Fruit fly (Drosophila melanogaster) whole organism, embryonic: ENCODE measurements around the gene shi.

Experiments
- Adf1 ChIP-seq: fragments of 200-800 bp; sonication (Bioruptor generic); IDR thresholded peaks from 2 replicates; pipeline ENCODE4 v1.3.6; 2022; ENCODE audit warnings: missing biosample characterization, missing genetic modification characterization
- Atf-2 ChIP-seq: fragments of 200-800 bp; sonication (Bioruptor generic); optimal IDR thresholded peaks from 2 replicates; lab custom pipeline; 2016; ENCODE audit warnings: missing biosample characterization, missing genetic modification characterization
- CG10267 ChIP-seq: fragments of 200-800 bp; sonication (Bioruptor generic); optimal IDR thresholded peaks from 2 replicates; lab custom pipeline; 2018; ENCODE audit warnings: missing biosample characterization, mild to moderate bottlenecking, missing genetic modification characterization, moderate library complexity
- CG11247 ChIP-seq: fragments of 200-800 bp; sonication (Bioruptor generic); IDR thresholded peaks from 2 replicates; pipeline ENCODE4 v1.3.6; 2022; ENCODE audit warnings: missing biosample characterization, missing genetic modification characterization
- CG12071 ChIP-seq: fragments of 200-800 bp; sonication (Bioruptor generic); optimal IDR thresholded peaks from 3 replicates; lab custom pipeline; 2018; ENCODE audit warnings: missing biosample characterization, mild to moderate bottlenecking, missing genetic modification characterization
- CG14860 ChIP-seq: fragments of 200-800 bp; sonication (Bioruptor generic); IDR thresholded peaks from 3 replicates; pipeline ENCODE4 v1.3.6; 2022; ENCODE audit warnings: missing biosample characterization, missing genetic modification characterization; ENCODE audit not compliant: partially characterized antibody
- CG15011 ChIP-seq: fragments of 200-800 bp; sonication (Bioruptor generic); optimal IDR thresholded peaks from 3 replicates; lab custom pipeline; 2018; ENCODE audit warnings: missing biosample characterization, mild to moderate bottlenecking, missing genetic modification characterization
- CG15479 ChIP-seq: fragments of 200-800 bp; sonication (Bioruptor generic); optimal IDR thresholded peaks from 3 replicates; lab custom pipeline; 2019; ENCODE audit warnings: missing biosample characterization, mild to moderate bottlenecking, missing genetic modification characterization, moderate library complexity
- CG1603 ChIP-seq: fragments of 200-800 bp; sonication (Bioruptor generic); optimal IDR thresholded peaks from 2 replicates; lab custom pipeline; 2019; ENCODE audit warnings: missing biosample characterization, mild to moderate bottlenecking, missing genetic modification characterization, moderate library complexity
- CG16813 ChIP-seq: fragments of 200-800 bp; sonication (Bioruptor generic); IDR thresholded peaks from 3 replicates; pipeline ENCODE4 v1.3.6; 2022; ENCODE audit warnings: missing biosample characterization, missing genetic modification characterization; ENCODE audit not compliant: partially characterized antibody
- CG17359 ChIP-seq: fragments of 200-800 bp; sonication (Bioruptor generic); optimal IDR thresholded peaks from 3 replicates; lab custom pipeline; 2018; ENCODE audit warnings: missing biosample characterization, mild to moderate bottlenecking, missing genetic modification characterization, moderate library complexity
- CG30020 ChIP-seq: fragments of 200-800 bp; optimal IDR thresholded peaks from 2 replicates; lab custom pipeline; 2019; ENCODE audit warnings: missing biosample characterization, mild to moderate bottlenecking, missing genetic modification characterization, moderate library complexity
- CG31388 ChIP-seq: fragments of 200-800 bp; sonication (Bioruptor generic); optimal IDR thresholded peaks from 2 replicates; lab custom pipeline; 2016; ENCODE audit warnings: missing biosample characterization, missing genetic modification characterization
- CG3281 ChIP-seq: fragments of 200-800 bp; sonication (Bioruptor generic); optimal IDR thresholded peaks from 3 replicates; lab custom pipeline; 2017; ENCODE audit warnings: missing biosample characterization, mild to moderate bottlenecking, missing genetic modification characterization
- CG34422 ChIP-seq: fragments of 200-800 bp; sonication (Bioruptor generic); IDR thresholded peaks from 3 replicates; pipeline ENCODE4 v1.3.6; 2022; ENCODE audit warnings: missing biosample characterization, missing genetic modification characterization
- CG3838 ChIP-seq: fragments of 200-800 bp; sonication (Bioruptor generic); optimal IDR thresholded peaks from 3 replicates; lab custom pipeline; 2016; ENCODE audit warnings: missing biosample characterization, missing genetic modification characterization
- CG4360 ChIP-seq: fragments of 200-800 bp; sonication (Bioruptor generic); IDR thresholded peaks from 2 replicates; pipeline ENCODE4 v1.3.6; 2022; ENCODE audit warnings: missing biosample characterization, missing genetic modification characterization
- CG4404 ChIP-seq: fragments of 200-800 bp; sonication (Bioruptor generic); IDR thresholded peaks from 2 replicates; pipeline ENCODE4 v1.3.6; 2022; ENCODE audit warnings: missing biosample characterization, missing genetic modification characterization
- CG7372 ChIP-seq: fragments of 200-800 bp; sonication (Bioruptor generic); IDR thresholded peaks from 2 replicates; pipeline ENCODE4 v1.3.6; 2022; ENCODE audit warnings: missing biosample characterization, missing genetic modification characterization
- CG7987 ChIP-seq: fragments of 200-800 bp; sonication (Bioruptor generic); optimal IDR thresholded peaks from 2 replicates; lab custom pipeline; 2018; ENCODE audit warnings: missing biosample characterization, mild to moderate bottlenecking, missing genetic modification characterization, moderate library complexity
- CG8089 ChIP-seq: fragments of 200-800 bp; sonication (Bioruptor generic); optimal IDR thresholded peaks from 3 replicates; lab custom pipeline; 2016; ENCODE audit warnings: missing biosample characterization, missing genetic modification characterization
- CG8290 ChIP-seq, 3 experiments: fragments of 200-800 bp; sonication (Bioruptor generic); optimal IDR thresholded peaks; 2 replicates each; lab custom pipeline; 2016 to 2019; ENCODE audit warnings: missing biosample characterization in 3 of 3, missing genetic modification characterization in 3 of 3, mild to moderate bottlenecking in 2 of 3, moderate library complexity in 1 of 3
- Deaf1 ChIP-seq: fragments of 200-800 bp; optimal IDR thresholded peaks from 3 replicates; lab custom pipeline; 2019; ENCODE audit warnings: missing biosample characterization, mild to moderate bottlenecking, missing genetic modification characterization, moderate library complexity
- Dp ChIP-seq: fragments of 200-800 bp; sonication (Bioruptor generic); optimal IDR thresholded peaks from 2 replicates; lab custom pipeline; 2018; ENCODE audit warnings: missing biosample characterization, mild to moderate bottlenecking, missing genetic modification characterization, moderate library complexity
- Elba2 ChIP-seq: fragments of 200-800 bp; sonication (Bioruptor generic); optimal IDR thresholded peaks from 3 replicates; lab custom pipeline; 2016; ENCODE audit warnings: missing biosample characterization, missing genetic modification characterization
- Ets97D ChIP-seq: fragments of 200-800 bp; sonication (Bioruptor generic); optimal IDR thresholded peaks from 3 replicates; lab custom pipeline; 2016; ENCODE audit warnings: missing biosample characterization, missing genetic modification characterization
- H15 ChIP-seq: fragments of 200-800 bp; sonication (Bioruptor generic); IDR thresholded peaks from 3 replicates; pipeline ENCODE4 v1.3.6; 2022; ENCODE audit warnings: missing biosample characterization, missing genetic modification characterization
- HLH4C ChIP-seq: fragments of 200-800 bp; sonication (Bioruptor generic); IDR thresholded peaks from 3 replicates; pipeline ENCODE4 v1.3.6; 2022; ENCODE audit warnings: missing biosample characterization, missing genetic modification characterization; ENCODE audit not compliant: partially characterized antibody
- HLH54F ChIP-seq: fragments of 200-800 bp; sonication (Bioruptor generic); optimal IDR thresholded peaks from 3 replicates; lab custom pipeline; 2016; ENCODE audit warnings: missing biosample characterization, missing genetic modification characterization
- HLHmδ ChIP-seq: fragments of 200-800 bp; sonication (Bioruptor generic); optimal IDR thresholded peaks from 2 replicates; lab custom pipeline; 2018; ENCODE audit warnings: missing biosample characterization, mild to moderate bottlenecking, missing genetic modification characterization, moderate library complexity
- Lpt ChIP-seq: fragments of >200 bp; optimal IDR thresholded peaks from 2 replicates; lab custom pipeline; 2018; ENCODE audit warnings: missing biosample characterization, missing genetic modification characterization
- Optix ChIP-seq: fragments of 200-800 bp; sonication (Bioruptor generic); IDR thresholded peaks from 3 replicates; pipeline ENCODE4 v1.3.6; 2022; ENCODE audit warnings: missing biosample characterization, missing genetic modification characterization
- Sin3A ChIP-seq: fragments of >200 bp; optimal IDR thresholded peaks from 2 replicates; lab custom pipeline; 2018
- Trl ChIP-seq, 3 experiments: fragments of >200 bp in 2 of 3; fragments of 200-800 bp in 1 of 3; sonication (Bioruptor generic) in 1 of 3; optimal IDR thresholded peaks; 2 replicates in 1 of 3; 3 replicates in 2 of 3; lab custom pipeline; 2016 to 2017; ENCODE audit warnings: missing biosample characterization in 1 of 3, missing genetic modification characterization in 1 of 3
- al ChIP-seq: fragments of 200-800 bp; sonication (Bioruptor generic); IDR thresholded peaks from 2 replicates; pipeline ENCODE4 v1.3.6; 2022; ENCODE audit warnings: missing biosample characterization, missing genetic modification characterization
- bowl ChIP-seq: fragments of 200-800 bp; sonication (Bioruptor generic); IDR thresholded peaks from 2 replicates; pipeline ENCODE4 v1.3.6; 2022; ENCODE audit warnings: missing biosample characterization, missing genetic modification characterization
- bsh ChIP-seq, 2 experiments: fragments of 200-800 bp; sonication (Bioruptor generic); optimal IDR thresholded peaks; 2 replicates each; lab custom pipeline; 2017 to 2018; ENCODE audit warnings: mild to moderate bottlenecking in 2 of 2, missing biosample characterization in 2 of 2, missing genetic modification characterization in 2 of 2, moderate library complexity in 1 of 2
- chinmo ChIP-seq: fragments of 200-800 bp; sonication (Bioruptor generic); IDR thresholded peaks from 4 replicates; pipeline ENCODE4 v1.3.6; 2022; ENCODE audit warnings: missing biosample characterization, missing genetic modification characterization; ENCODE audit not compliant: partially characterized antibody
- ci ChIP-seq: fragments of 200-800 bp; sonication (Bioruptor generic); IDR thresholded peaks from 3 replicates; pipeline ENCODE4 v1.3.6; 2022; ENCODE audit warnings: missing biosample characterization, missing genetic modification characterization
- dmrt11E ChIP-seq: fragments of 200-800 bp; sonication (Bioruptor generic); optimal IDR thresholded peaks from 3 replicates; lab custom pipeline; 2018; ENCODE audit warnings: missing biosample characterization, mild to moderate bottlenecking, missing genetic modification characterization, moderate library complexity
- gsb ChIP-seq: fragments of 200-800 bp; sonication (Bioruptor generic); IDR thresholded peaks from 2 replicates; pipeline ENCODE4 v1.3.6; 2022; ENCODE audit warnings: missing biosample characterization, missing genetic modification characterization
- insv ChIP-seq, 2 experiments: fragments of 200-800 bp; sonication (Bioruptor generic); optimal IDR thresholded peaks; 3 replicates each; lab custom pipeline; 2016 to 2018; ENCODE audit warnings: missing biosample characterization in 2 of 2, missing genetic modification characterization in 2 of 2
- lola ChIP-seq, 3 experiments: fragments of >200 bp in 2 of 3; fragments of 200-800 bp in 1 of 3; sonication (Bioruptor generic) in 1 of 3; optimal IDR thresholded peaks; 2 replicates each; lab custom pipeline; 2017 to 2019; ENCODE audit warnings: missing biosample characterization in 3 of 3, missing genetic modification characterization in 3 of 3, mild to moderate bottlenecking in 1 of 3, moderate library complexity in 1 of 3
- phol ChIP-seq: fragments of 200-800 bp; sonication (Bioruptor generic); optimal IDR thresholded peaks from 3 replicates; lab custom pipeline; 2018; ENCODE audit warnings: missing biosample characterization, mild to moderate bottlenecking, missing genetic modification characterization, moderate library complexity
- pita ChIP-seq: fragments of 200-800 bp; sonication (Bioruptor generic); optimal IDR thresholded peaks from 2 replicates; lab custom pipeline; 2017; ENCODE audit warnings: missing biosample characterization, mild to moderate bottlenecking, missing genetic modification characterization
- pnt ChIP-seq: fragments of 200-800 bp; sonication (Bioruptor generic); optimal IDR thresholded peaks from 3 replicates; lab custom pipeline; 2016; ENCODE audit warnings: missing biosample characterization, missing genetic modification characterization
- sisA ChIP-seq: fragments of 200-800 bp; sonication (Bioruptor generic); IDR thresholded peaks from 2 replicates; pipeline ENCODE4 v1.3.6; 2022; ENCODE audit warnings: missing biosample characterization, missing genetic modification characterization
- tx ChIP-seq: fragments of 200-800 bp; sonication (Bioruptor generic); optimal IDR thresholded peaks from 2 replicates; lab custom pipeline; 2016; ENCODE audit warnings: missing biosample characterization, missing genetic modification characterization
- z ChIP-seq: fragments of 200-800 bp; sonication (Bioruptor generic); IDR thresholded peaks from 3 replicates; pipeline ENCODE4 v1.3.6; 2022; ENCODE audit warnings: missing biosample characterization, missing genetic modification characterization
- zen ChIP-seq: fragments of 200-800 bp; sonication (Bioruptor generic); optimal IDR thresholded peaks from 3 replicates; lab custom pipeline; 2018; ENCODE audit warnings: missing biosample characterization, mild to moderate bottlenecking, missing genetic modification characterization, moderate library complexity

The shi gene

dm6 chrX:15875569-15875968 is 16.3 kb upstream of the shi start:
- TF ChIP-seq CG16813 (GFP tag; lab: Robert Waterston, UW) (no peak), CG3838 (GFP tag; lab: Kevin White, UChicago) (no peak), HLH4C (GFP tag; lab: Robert Waterston, UW) (no peak), Atf-2 (no peak), dmrt11E (tag; lab: Kevin White, UChicago) (no peak), phol (tag; lab: Kevin White, UChicago) (no peak), Lpt (GFP tag; lab: Kevin White, UChicago) (no peak), CG10267 (tag; lab: Kevin White, UChicago) (peak; percentile 67), CG7987 (GFP tag; lab: Kevin White, UChicago) (no peak), CG1603 (tag; lab: Kevin White, UChicago) (no peak), CG31388 (GFP tag; lab: Kevin White, UChicago) (no peak), CG15479 (peak; percentile 19), Elba2 (GFP tag; lab: Kevin White, UChicago) (peak; percentile 46), CG7372 (GFP tag; lab: Robert Waterston, UW) (no peak), CG8089 (GFP tag; lab: Kevin White, UChicago) (no peak), HLHmδ (GFP tag; lab: Kevin White, UChicago) (no peak), CG11247 (GFP tag; lab: Robert Waterston, UW) (no peak), zen (peak; percentile 70), Optix (GFP tag; lab: Robert Waterston, UW) (no peak), pnt (GFP tag; lab: Kevin White, UChicago) (no peak), CG14860 (GFP tag; lab: Robert Waterston, UW) (no peak), H15 (GFP tag; lab: Robert Waterston, UW) (no peak), CG12071 (GFP tag; lab: Kevin White, UChicago) (no peak), z (GFP tag; lab: Robert Waterston, UW) (no peak), CG30020 (tag; lab: Kevin White, UChicago) (no peak), bsh (GFP tag; optimal IDR thresholded peaks at IDR 0.05; lab: Kevin White, UChicago) (no peak), CG8290 (GFP tag; optimal IDR thresholded peaks at IDR 0.05; lab: Kevin White, UChicago) (peak; percentile 51), CG8290 (tag; optimal IDR thresholded peaks at IDR 0.05; lab: Kevin White, UChicago) (peak in 1 of 2 experiments; percentile 32), CG34422 (GFP tag; lab: Robert Waterston, UW) (no peak), CG3281 (GFP tag; lab: Kevin White, UChicago) (no peak), Deaf1 (no peak), CG17359 (no peak), Dp (no peak), Sin3A (lab: Kevin White, UChicago) (no peak), insv (GFP tag; optimal IDR thresholded peaks at IDR 0.05; lab: Kevin White, UChicago) (peak; percentile 91 to 99), CG15011 (no peak), HLH54F (GFP tag; lab: Kevin White, UChicago) (no peak), gsb (no peak), al (GFP tag; lab: Robert Waterston, UW) (no peak)

dm6 chrX:15886411-15887246 is 5.3 kb upstream of the shi start:
- TF ChIP-seq CG4404 (GFP tag; lab: Robert Waterston, UW): no peak
- peak; percentile 34; the same call in 1 of the 3 replicates for TF ChIP-seq ci (GFP tag; lab: Robert Waterston, UW)
- peak in 1 of 2 experiments; percentile 73 for TF ChIP-seq Trl (optimal IDR thresholded peaks at IDR 0.05; lab: Kevin White, UChicago)
- TF ChIP-seq Trl (GFP tag; optimal IDR thresholded peaks at IDR 0.05; lab: Kevin White, UChicago): no peak
- TF ChIP-seq CG4360 (GFP tag; lab: Robert Waterston, UW): no peak
- TF ChIP-seq sisA (GFP tag; lab: Robert Waterston, UW): no peak
- TF ChIP-seq chinmo (GFP tag; lab: Robert Waterston, UW): peak; percentile 72; the same call in 1 of the 4 replicates
- TF ChIP-seq Adf1 (GFP tag; lab: Robert Waterston, UW): peak; percentile 16; the same call in 1 of the 2 replicates
- no peak for TF ChIP-seq tx (GFP tag; lab: Kevin White, UChicago)
- no peak for TF ChIP-seq HLH4C (GFP tag; lab: Robert Waterston, UW)
- TF ChIP-seq lola (GFP tag; optimal IDR thresholded peaks at IDR 0.05; lab: Kevin White, UChicago): no peak
- peak; percentile 79 for TF ChIP-seq pita (GFP tag; lab: Kevin White, UChicago)
- TF ChIP-seq bowl (GFP tag; lab: Robert Waterston, UW): no peak
- TF ChIP-seq Ets97D (GFP tag; lab: Kevin White, UChicago): peak; percentile 6
